Worm (Caenorhabditis elegans) whole organism, L1 larva: ENCODE results near the gene C46E10.8.

ENCODE experiments used
- aha-1 ChIP-seq: fragments of 150-350 bp; optimal IDR thresholded peaks from 2 replicates; lab custom pipeline; 2014; ENCODE audit warnings: missing biosample characterization, missing genetic modification characterization
- lir-3 ChIP-seq: sonication (generic microtip); optimal IDR thresholded peaks from 2 replicates; lab custom pipeline; 2016; ENCODE audit warnings: mild to moderate bottlenecking, missing genetic modification characterization, moderate library complexity, missing compliant biosample characterization; ENCODE audit not compliant: poor library complexity
- nhr-11 ChIP-seq: fragments of 150-350 bp; optimal IDR thresholded peaks from 2 replicates; lab custom pipeline; 2014; ENCODE audit warnings: missing biosample characterization, missing genetic modification characterization
- snpc-4 ChIP-seq: fragments of 150-350 bp; optimal IDR thresholded peaks from 2 replicates; lab custom pipeline; 2014; ENCODE audit warnings: missing biosample characterization, missing genetic modification characterization
- snu-23 ChIP-seq: sonication (generic microtip); optimal IDR thresholded peaks from 2 replicates; lab custom pipeline; 2016; ENCODE audit warnings: missing genetic modification characterization, missing compliant biosample characterization
- tbx-2 ChIP-seq: sonication (generic microtip); optimal IDR thresholded peaks from 2 replicates; lab custom pipeline; 2016; ENCODE audit warnings: missing genetic modification characterization, missing compliant biosample characterization
- unc-62 ChIP-seq: fragments of 150-350 bp; optimal IDR thresholded peaks from 2 replicates; lab custom pipeline; 2014; ENCODE audit warnings: missing biosample characterization, missing genetic modification reagents, missing genetic modification characterization
- ztf-4 ChIP-seq: fragments of 150-350 bp; optimal IDR thresholded peaks from 2 replicates; lab custom pipeline; 2014; ENCODE audit warnings: missing biosample characterization, missing genetic modification characterization

ce11 chrII:3752184-3752583, 24.3 kb upstream of the C46E10.8 start, which contains the start of gene sdz-11:
- TF ChIP-seq snpc-4 (tag; lab: Kevin White, UChicago) (no peak), aha-1 (tag; lab: Kevin White, UChicago) (no peak), tbx-2 (tag; lab: Kevin White, UChicago) (no peak), unc-62 (no peak), ztf-4 (no peak), lir-3 (no peak), nhr-11 (no peak), snu-23 (GFP tag; lab: Kevin White, UChicago) (no peak)
